Fruit fly (Drosophila melanogaster) whole organism, wandering third instar larva: ENCODE measurements around the gene CG9747.
A peak's percentile ranks its signal among the peaks of the same experiment; 100 is the strongest.

Experiments used
- Abd-B ChIP-seq: fragments of >200 bp; optimal IDR thresholded peaks from 2 replicates; lab custom pipeline; 2017; ENCODE audit warnings: missing biosample characterization, missing genetic modification characterization
- CG32264 ChIP-seq: fragments of 200-800 bp; sonication (Bioruptor generic); optimal IDR thresholded peaks from 2 replicates; lab custom pipeline; 2016; ENCODE audit warnings: missing biosample characterization, missing genetic modification characterization
- CG9705 ChIP-seq: fragments of 200-800 bp; sonication (Bioruptor generic); optimal IDR thresholded peaks from 2 replicates; lab custom pipeline; 2018; ENCODE audit warnings: missing biosample characterization, mild to moderate bottlenecking, missing genetic modification characterization
- CrebA ChIP-seq: fragments of 200-800 bp; sonication (Bioruptor generic); optimal IDR thresholded peaks from 2 replicates; lab custom pipeline; 2016; ENCODE audit warnings: missing biosample characterization, mild to moderate bottlenecking, missing genetic modification characterization, borderline replicate concordance
- Dfd ChIP-seq: fragments of >200 bp; optimal IDR thresholded peaks from 2 replicates; lab custom pipeline; 2017; ENCODE audit warnings: missing biosample characterization, missing genetic modification characterization
- HLH106 ChIP-seq: fragments of 200-800 bp; optimal IDR thresholded peaks from 3 replicates; lab custom pipeline; 2019; ENCODE audit warnings: missing biosample characterization, mild to moderate bottlenecking, missing genetic modification characterization, moderate library complexity
- Hr78 ChIP-seq: fragments of >200 bp; optimal IDR thresholded peaks from 2 replicates; lab custom pipeline; 2017; ENCODE audit warnings: missing biosample characterization, missing genetic modification characterization
- Hr83 ChIP-seq: fragments of 200-300 bp; sonication (Bioruptor generic); optimal IDR thresholded peaks from 2 replicates; lab custom pipeline; 2016; ENCODE audit warnings: missing biosample characterization, mild to moderate bottlenecking, missing genetic modification characterization, moderate library complexity; ENCODE audit not compliant: poor library complexity, severe bottlenecking
- Jra ChIP-seq: sonication (Bioruptor generic); optimal IDR thresholded peaks from 2 replicates; lab custom pipeline; 2016; ENCODE audit warnings: missing biosample characterization, missing genetic modification characterization
- Mio ChIP-seq: sonication (Bioruptor generic); optimal IDR thresholded peaks from 2 replicates; lab custom pipeline; 2016; ENCODE audit warnings: missing biosample characterization, missing genetic modification characterization
- N ChIP-seq: fragments of >200 bp; optimal IDR thresholded peaks from 2 replicates; lab custom pipeline; 2018; ENCODE audit warnings: missing biosample characterization, missing external identifiers, missing genetic modification characterization
- OdsH ChIP-seq: fragments of 200-800 bp; sonication (Bioruptor generic); optimal IDR thresholded peaks from 2 replicates; lab custom pipeline; 2016; ENCODE audit warnings: missing biosample characterization, mild to moderate bottlenecking, missing genetic modification characterization
- Rel ChIP-seq, 2 experiments: fragments of 200-800 bp; sonication (Bioruptor generic) in 1 of 2; optimal IDR thresholded peaks; 2 replicates in 1 of 2; 3 replicates in 1 of 2; lab custom pipeline; 2016 to 2019; ENCODE audit warnings: mild to moderate bottlenecking in 2 of 2, missing biosample characterization in 2 of 2, missing genetic modification characterization in 2 of 2, moderate library complexity in 1 of 2
- Sp1 ChIP-seq: fragments of 200-800 bp; sonication (Bioruptor generic); optimal IDR thresholded peaks from 3 replicates; lab custom pipeline; 2019; ENCODE audit warnings: missing biosample characterization, mild to moderate bottlenecking, missing genetic modification characterization, moderate library complexity
- Vsx2 ChIP-seq: fragments of 200-300, 225-300 bp; sonication (Bioruptor generic); optimal IDR thresholded peaks from 2 replicates; lab custom pipeline; 2018; ENCODE audit warnings: missing biosample characterization, missing genetic modification characterization; ENCODE audit not compliant: partially characterized antibody
- br ChIP-seq: fragments of 200-800 bp; sonication (Bioruptor generic); optimal IDR thresholded peaks from 2 replicates; lab custom pipeline; 2016; ENCODE audit warnings: missing biosample characterization, missing genetic modification characterization
- brk ChIP-seq: fragments of 200-800 bp; sonication (Bioruptor generic); optimal IDR thresholded peaks from 2 replicates; lab custom pipeline; 2016; ENCODE audit warnings: missing biosample characterization, mild to moderate bottlenecking, missing genetic modification characterization
- dl ChIP-seq, 2 experiments: fragments of 175-275, 200-275 bp in 1 of 2; fragments of 200-275 bp in 1 of 2; sonication (Bioruptor generic); optimal IDR thresholded peaks; lab custom pipeline; 2018; ENCODE audit warnings: mild to moderate bottlenecking in 2 of 2, missing biosample characterization in 2 of 2, missing genetic modification characterization in 2 of 2, moderate library complexity in 2 of 2; ENCODE audit not compliant: partially characterized antibody in 2 of 2, insufficient read depth in 1 of 2
- dmrt93B ChIP-seq: fragments of 200-800 bp; sonication (Bioruptor generic); optimal IDR thresholded peaks from 2 replicates; lab custom pipeline; 2018; ENCODE audit warnings: missing biosample characterization, mild to moderate bottlenecking, missing genetic modification characterization
- ey ChIP-seq: fragments of 200-800 bp; sonication (Bioruptor generic); optimal IDR thresholded peaks from 2 replicates; lab custom pipeline; 2016; ENCODE audit warnings: missing biosample characterization, missing genetic modification characterization
- foxo ChIP-seq, 2 experiments: fragments of 200-800 bp; sonication (Bioruptor generic); optimal IDR thresholded peaks; 2 replicates in 1 of 2; 3 replicates in 1 of 2; lab custom pipeline; 2016 to 2017; ENCODE audit warnings: missing biosample characterization in 2 of 2, missing genetic modification characterization in 2 of 2
- fru ChIP-seq: fragments of 200-800 bp; sonication (Bioruptor generic); optimal IDR thresholded peaks from 3 replicates; lab custom pipeline; 2016; ENCODE audit warnings: missing biosample characterization, mild to moderate bottlenecking, missing genetic modification characterization
- h ChIP-seq: fragments of 200-800 bp; sonication (Bioruptor generic); optimal IDR thresholded peaks from 3 replicates; lab custom pipeline; 2016; ENCODE audit warnings: missing biosample characterization, mild to moderate bottlenecking, missing genetic modification characterization
- jim ChIP-seq: fragments of 175-275, 200-325 bp; sonication (Bioruptor generic); optimal IDR thresholded peaks from 2 replicates; lab custom pipeline; 2016; ENCODE audit warnings: missing biosample characterization, mild to moderate bottlenecking, missing genetic modification characterization
- psq ChIP-seq: fragments of 200-800 bp; sonication (Bioruptor generic); optimal IDR thresholded peaks from 3 replicates; lab custom pipeline; 2017; ENCODE audit warnings: missing biosample characterization, mild to moderate bottlenecking, missing genetic modification characterization, moderate library complexity
- rgr ChIP-seq: fragments of 200-800 bp; sonication (Bioruptor generic); optimal IDR thresholded peaks from 3 replicates; lab custom pipeline; 2016; ENCODE audit warnings: missing biosample characterization, mild to moderate bottlenecking, missing genetic modification characterization
- sage ChIP-seq: fragments of 200-800 bp; sonication (Bioruptor generic); optimal IDR thresholded peaks from 2 replicates; lab custom pipeline; 2016; ENCODE audit warnings: missing biosample characterization, mild to moderate bottlenecking, missing genetic modification characterization
- sv ChIP-seq: fragments of 200-800 bp; sonication (Bioruptor generic); optimal IDR thresholded peaks from 3 replicates; lab custom pipeline; 2016; ENCODE audit warnings: missing biosample characterization, missing genetic modification characterization
- tai ChIP-seq: sonication (Bioruptor generic); optimal IDR thresholded peaks from 2 replicates; lab custom pipeline; 2016; ENCODE audit warnings: missing biosample characterization, missing genetic modification characterization
- woc ChIP-seq: sonication (Bioruptor generic); optimal IDR thresholded peaks from 2 replicates; lab custom pipeline; 2016; ENCODE audit warnings: missing biosample characterization, mild to moderate bottlenecking, missing genetic modification characterization

CG9747 gene

dm6 chr3R:30205946-30206345 lies 14.9 kb upstream of the CG9747 start:
- peak; percentile 3 for TF ChIP-seq sage (GFP tag; lab: Kevin White, UChicago)
- no peak for TF ChIP-seq CG9705 (GFP tag; lab: Kevin White, UChicago)

dm6 chr3R:30204004-30204603 lies 13.1 kb upstream of the CG9747 start:
- no peak for TF ChIP-seq woc (GFP tag; lab: Kevin White, UChicago)
- TF ChIP-seq Rel (GFP tag; optimal IDR thresholded peaks at IDR 0.05; lab: Kevin White, UChicago) = no peak
- TF ChIP-seq Rel (tag; optimal IDR thresholded peaks at IDR 0.05; lab: Kevin White, UChicago) = peak; percentile 51
- TF ChIP-seq, all 38 proteins: peak for 1

dm6 chr3R:30203104-30203986 lies 12.3 kb upstream of the CG9747 start:
- peak; percentile 40 for TF ChIP-seq dmrt93B
- TF ChIP-seq sv (GFP tag; lab: Kevin White, UChicago) = peak; percentile 86
- TF ChIP-seq HLH106 (tag; lab: Kevin White, UChicago) = peak; percentile 56
- TF ChIP-seq woc (GFP tag; lab: Kevin White, UChicago) = peak; percentile 34
- TF ChIP-seq fru (GFP tag; lab: Kevin White, UChicago) = peak; percentile 90
- peak; percentile 23 for TF ChIP-seq CG32264 (GFP tag; lab: Kevin White, UChicago)
- peak; percentile 61 for TF ChIP-seq br (GFP tag; lab: Kevin White, UChicago)
- TF ChIP-seq psq (GFP tag; lab: Kevin White, UChicago) = peak; percentile 43
- peak; percentile 43 for TF ChIP-seq OdsH (GFP tag; lab: Kevin White, UChicago)
- TF ChIP-seq tai (GFP tag; lab: Kevin White, UChicago) = no peak
- TF ChIP-seq h (GFP tag; lab: Kevin White, UChicago) = peak; percentile 75
- no peak for TF ChIP-seq Mio (GFP tag; lab: Kevin White, UChicago)
- TF ChIP-seq CG9705 (GFP tag; lab: Kevin White, UChicago) = no peak
- TF ChIP-seq Sp1 = peak; percentile 23
- TF ChIP-seq rgr (GFP tag; lab: Kevin White, UChicago) = peak; percentile 36
- TF ChIP-seq ey = peak; percentile 55
- TF ChIP-seq Abd-B (GFP tag; lab: Kevin White, UChicago) = no peak
- peak; percentile 5 to 74 for TF ChIP-seq foxo (GFP tag; optimal IDR thresholded peaks at IDR 0.05; lab: Kevin White, UChicago)
- no peak for TF ChIP-seq sage (GFP tag; lab: Kevin White, UChicago)
- TF ChIP-seq, all 38 proteins: peak for 14

dm6 chr3R:30202898-30203103 lies 11.7 kb upstream of the CG9747 start, which contains the start of gene CG9743:
CG9743 (minus strand) TSS chr3R:30202998.
- no peak for TF ChIP-seq Jra

- no peak for TF ChIP-seq ey
- no peak for TF ChIP-seq Rel (GFP tag; optimal IDR thresholded peaks at IDR 0.05; lab: Kevin White, UChicago)
- no peak for TF ChIP-seq Rel (tag; optimal IDR thresholded peaks at IDR 0.05; lab: Kevin White, UChicago)
- no peak for TF ChIP-seq Dfd (GFP tag; lab: Kevin White, UChicago)
- TF ChIP-seq woc (GFP tag; lab: Kevin White, UChicago) = no peak
- TF ChIP-seq Hr78 (GFP tag; lab: Kevin White, UChicago) = no peak
- no peak for TF ChIP-seq sage (GFP tag; lab: Kevin White, UChicago)
- no peak for TF ChIP-seq dl (GFP tag; optimal IDR thresholded peaks at IDR 0.05; lab: Kevin White, UChicago; ENCODE audit: insufficient read depth in 1 of 2, partially characterized antibody in 2 of 2)
- TF ChIP-seq N (GFP tag; lab: Kevin White, UChicago) = no peak
Observed at dm6 chr3R:30201064-30201463, 10.0 kb upstream of the CG9747 start.

dm6 chr3R:30200091-30200698 lies 9.1 kb upstream of the CG9747 start:
- TF ChIP-seq CG9705 (GFP tag; lab: Kevin White, UChicago) = no peak
- TF ChIP-seq brk (GFP tag; lab: Kevin White, UChicago) = no peak
- TF ChIP-seq CrebA (GFP tag; lab: Kevin White, UChicago) = no peak
- no peak for TF ChIP-seq Hr83 (GFP tag; lab: Kevin White, UChicago)
- TF ChIP-seq fru (GFP tag; lab: Kevin White, UChicago) = peak; percentile 44
- TF ChIP-seq br (GFP tag; lab: Kevin White, UChicago) = no peak
- no peak for TF ChIP-seq tai (GFP tag; lab: Kevin White, UChicago)
- peak; percentile 37 for TF ChIP-seq h (GFP tag; lab: Kevin White, UChicago)
- TF ChIP-seq Jra = peak; percentile 10
- no peak for TF ChIP-seq jim (GFP tag; lab: Kevin White, UChicago)
- TF ChIP-seq ey = no peak
- TF ChIP-seq Rel (GFP tag; optimal IDR thresholded peaks at IDR 0.05; lab: Kevin White, UChicago) = no peak
- TF ChIP-seq Rel (tag; optimal IDR thresholded peaks at IDR 0.05; lab: Kevin White, UChicago) = peak; percentile 33
- TF ChIP-seq sage (GFP tag; lab: Kevin White, UChicago) = no peak
- no peak for TF ChIP-seq Vsx2 (GFP tag; lab: Kevin White, UChicago)
